Fruit fly (Drosophila melanogaster): Measurements from ENCODE around the gene ras.
A peak's percentile ranks its signal among the peaks of the same experiment; 100 is the strongest.

ras gene

DNA sequence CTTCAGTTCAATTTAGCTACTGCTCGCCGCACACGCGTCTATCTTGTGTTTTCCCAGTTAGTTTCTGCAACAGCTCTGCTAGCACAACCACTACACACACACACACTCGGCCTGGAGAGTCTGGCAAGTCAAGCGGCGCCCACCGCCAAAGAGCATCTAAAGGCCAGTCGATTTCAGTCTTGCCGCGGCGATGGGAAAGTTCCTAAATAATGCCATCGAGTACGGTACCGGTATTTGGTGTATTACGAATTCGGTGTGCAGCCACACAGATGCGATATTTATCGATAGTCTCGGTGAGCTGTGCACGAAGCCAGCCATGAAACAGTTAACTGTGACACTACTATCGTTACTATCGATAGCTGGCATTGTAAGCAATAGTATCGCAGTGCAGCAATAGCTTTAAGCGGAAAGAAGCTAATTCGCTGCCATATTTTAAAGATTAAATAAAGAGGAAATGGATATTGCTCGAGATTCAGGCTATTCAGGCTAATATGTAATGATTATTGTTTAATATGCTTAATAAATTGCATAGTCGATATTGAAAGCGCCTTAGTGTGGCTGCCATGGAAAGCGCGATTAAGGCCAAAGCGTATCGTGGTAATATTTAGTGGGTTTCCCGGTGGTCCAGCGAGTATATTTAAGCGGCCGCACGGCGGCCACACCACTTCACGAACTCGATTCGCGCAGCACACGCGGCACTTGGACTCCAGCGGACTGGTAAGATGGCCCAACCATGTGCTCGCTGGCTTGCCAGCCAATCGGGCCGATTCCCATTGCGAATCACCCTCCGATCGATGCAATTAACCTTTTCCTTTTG, 679 bp downstream of the ras start, which contains the start of gene stx (continued):
- TF ChIP-seq CG18599 (GFP tag; optimal IDR thresholded peaks at IDR 0.05) (peak; percentile 9), Antp (GFP tag; optimal IDR thresholded peaks at IDR 0.05) (no peak), CG31365 (tag; optimal IDR thresholded peaks at IDR 0.05) (peak; percentile 10), CG12942 (GFP tag; optimal IDR thresholded peaks at IDR 0.05) (no peak), CG12391 (tag; optimal IDR thresholded peaks at IDR 0.05) (peak; percentile 13), sr (GFP tag; IDR thresholded peaks at IDR 0.05) (peak; percentile 32; the same call in 2 of the 3 replicates), CG17186 (GFP tag; optimal IDR thresholded peaks at IDR 0.05) (peak; percentile 49), CG6254 (GFP tag; optimal IDR thresholded peaks at IDR 0.05) (no peak), tap (tag; optimal IDR thresholded peaks at IDR 0.05) (no peak), CG2202 (tag; optimal IDR thresholded peaks at IDR 0.05) (no peak), Dbx (GFP tag; IDR thresholded peaks at IDR 0.05) (peak; percentile 63; the same call in 2 of the 3 replicates), dmrt11E (tag; optimal IDR thresholded peaks at IDR 0.05) (no peak), grn (GFP tag; optimal IDR thresholded peaks at IDR 0.05) (peak; percentile 3), ftz-f1 (GFP tag; optimal IDR thresholded peaks at IDR 0.05) (no peak), CG8388 (GFP tag; optimal IDR thresholded peaks at IDR 0.05) (no peak), Dll (GFP tag; IDR thresholded peaks at IDR 0.05; ENCODE audit: partially characterized antibody) (peak; percentile 99), CG11456 (GFP tag; IDR thresholded peaks at IDR 0.05) (peak; percentile 80), hkb (optimal IDR thresholded peaks at IDR 0.05) (peak; percentile 16), hkb (GFP tag; IDR thresholded peaks at IDR 0.05) (peak; percentile 50), zf30C (GFP tag; optimal IDR thresholded peaks at IDR 0.05) (no peak), al (GFP tag; IDR thresholded peaks at IDR 0.05) (no peak), sima (GFP tag; optimal IDR thresholded peaks at IDR 0.05) (no peak), gcm (GFP tag; optimal IDR thresholded peaks at IDR 0.05) (no peak), BtbVII (GFP tag; optimal IDR thresholded peaks at IDR 0.05) (peak; percentile 9), CG15073 (GFP tag; optimal IDR thresholded peaks at IDR 0.05) (no peak), HmgD (GFP tag; optimal IDR thresholded peaks at IDR 0.05) (no peak), NfI (GFP tag; optimal IDR thresholded peaks at IDR 0.05) (peak; percentile 3), dm (GFP tag; optimal IDR thresholded peaks at IDR 0.05) (peak; percentile 86), shn (GFP tag; optimal IDR thresholded peaks at IDR 0.05) (peak; percentile 28), CG11247 (GFP tag; IDR thresholded peaks at IDR 0.05) (0 out of 2 replicates have a peak, but pooled peaks have one; percentile 23), CG3065 (GFP tag; optimal IDR thresholded peaks at IDR 0.05) (no peak), Ets65A (GFP tag) (peak; percentile 66), CG4328 (GFP tag; optimal IDR thresholded peaks at IDR 0.05) (no peak), CG31441 (GFP tag; IDR thresholded peaks at IDR 0.05) (peak; percentile 43; the same call in 1 of the 2 replicates), trh (GFP tag; optimal IDR thresholded peaks at IDR 0.05) (no peak), lmd (GFP tag; IDR thresholded peaks at IDR 0.05) (no peak), tll (GFP tag; optimal IDR thresholded peaks at IDR 0.05) (no peak), Nf-YA (GFP tag; IDR thresholded peaks at IDR 0.05) (no peak), CG3847 (GFP tag; IDR thresholded peaks at IDR 0.05) (peak; percentile 35; the same call in 1 of the 2 replicates), CG12299 (tag; optimal IDR thresholded peaks at IDR 0.05) (no peak), sisA (GFP tag; IDR thresholded peaks at IDR 0.05) (no peak), Dip2 (GFP tag; IDR thresholded peaks at IDR 0.05) (no peak), CG9817 (tag; optimal IDR thresholded peaks at IDR 0.05) (no peak), hb (GFP tag; IDR thresholded peaks at IDR 0.05; ENCODE audit: partially characterized antibody) (peak; percentile 98), ewg (GFP tag; optimal IDR thresholded peaks at IDR 0.05) (no peak), nau (GFP tag; optimal IDR thresholded peaks at IDR 0.05) (no peak), CG10565 (GFP tag; optimal IDR thresholded peaks at IDR 0.05) (no peak), Mes4 (GFP tag; optimal IDR thresholded peaks at IDR 0.05) (no peak), Med (GFP tag) (peak; percentile 86), CG17328 (GFP tag; IDR thresholded peaks at IDR 0.05) (peak; percentile 48; the same call in 1 of the 2 replicates)

Measured in whole organism, embryonic.